Worm (Caenorhabditis elegans) whole organism, L4/young adult: Measurements from ENCODE around the gene cic-1.

ENCODE experiments used
- W03F9.2 ChIP-seq: fragments of 150-350 bp; optimal IDR thresholded peaks from 2 replicates; lab custom pipeline; 2014; ENCODE audit warnings: missing biosample characterization, missing genetic modification characterization
- dao-5 ChIP-seq: sonication (generic microtip); optimal IDR thresholded peaks from 2 replicates; lab custom pipeline; 2016; ENCODE audit warnings: missing genotype, missing genetic modification characterization, moderate library complexity, missing compliant biosample characterization
- him-1 ChIP-seq: sonication (generic microtip); optimal IDR thresholded peaks from 2 replicates; lab custom pipeline; 2016; ENCODE audit warnings: missing genotype, missing genetic modification reagents, missing genetic modification characterization, missing compliant biosample characterization

cic-1 gene

DNA sequence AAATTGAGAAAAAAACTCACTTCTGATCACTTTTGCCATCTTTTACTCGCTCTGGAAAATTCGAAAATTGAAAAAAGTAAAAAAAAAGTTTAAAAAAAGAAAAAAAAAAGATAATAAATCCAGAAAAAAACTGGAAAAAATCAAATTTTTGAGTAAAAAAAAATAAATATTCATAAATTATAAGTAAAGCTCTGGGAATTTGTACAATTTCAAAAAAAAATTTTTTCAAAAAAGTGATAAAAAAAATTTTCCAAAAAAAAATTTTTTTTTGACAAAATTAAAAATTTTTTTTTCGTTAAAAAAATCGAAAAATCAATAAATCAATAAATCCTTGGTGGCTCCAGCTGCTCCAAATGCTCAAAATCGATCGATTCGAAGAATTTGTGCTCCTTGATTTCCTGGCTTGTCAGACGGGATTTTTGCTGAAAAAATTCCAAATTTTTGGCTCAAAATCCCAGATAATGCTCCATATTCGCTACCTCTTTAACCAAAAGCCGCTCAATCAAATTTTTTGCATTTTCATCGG lies 10.0 kb upstream of the cic-1 start, which contains the start of gene mrpl-30:
Gene mrpl-30 (minus strand): TSS at position 51 of the 526 bp plus-strand sequence.
- no peak for TF ChIP-seq W03F9.2 (tag; lab: Kevin White, UChicago)
- TF ChIP-seq him-1, result no peak
- TF ChIP-seq dao-5 (tag; lab: Kevin White, UChicago), result no peak

DNA sequence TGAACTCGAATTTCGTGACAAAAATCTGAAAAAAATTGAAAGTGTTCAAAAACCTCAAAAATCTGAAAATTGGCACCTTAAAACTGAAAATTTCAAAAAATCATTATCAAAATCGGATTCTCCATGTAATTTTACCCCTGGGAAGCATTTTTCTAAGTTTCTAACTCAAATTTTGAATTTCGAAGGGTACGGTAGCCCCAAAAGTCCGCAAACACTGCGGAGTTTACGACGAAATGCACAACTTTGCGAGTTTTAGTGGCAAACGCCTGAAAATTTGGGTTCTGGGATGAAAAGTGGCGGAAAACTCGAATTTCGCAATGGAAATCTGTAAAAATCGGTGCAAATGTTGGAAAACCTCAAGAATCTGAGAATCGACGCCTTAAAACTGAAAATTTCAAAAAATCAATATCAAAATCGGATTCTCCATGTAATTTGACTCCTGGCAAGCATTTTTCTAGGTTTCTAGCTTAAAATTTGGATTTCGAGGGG lies 7.3 kb downstream of the cic-1 start:
- TF ChIP-seq dao-5 (tag; lab: Kevin White, UChicago), result no peak
- TF ChIP-seq him-1, result no peak
- no peak for TF ChIP-seq W03F9.2 (tag; lab: Kevin White, UChicago)

DNA sequence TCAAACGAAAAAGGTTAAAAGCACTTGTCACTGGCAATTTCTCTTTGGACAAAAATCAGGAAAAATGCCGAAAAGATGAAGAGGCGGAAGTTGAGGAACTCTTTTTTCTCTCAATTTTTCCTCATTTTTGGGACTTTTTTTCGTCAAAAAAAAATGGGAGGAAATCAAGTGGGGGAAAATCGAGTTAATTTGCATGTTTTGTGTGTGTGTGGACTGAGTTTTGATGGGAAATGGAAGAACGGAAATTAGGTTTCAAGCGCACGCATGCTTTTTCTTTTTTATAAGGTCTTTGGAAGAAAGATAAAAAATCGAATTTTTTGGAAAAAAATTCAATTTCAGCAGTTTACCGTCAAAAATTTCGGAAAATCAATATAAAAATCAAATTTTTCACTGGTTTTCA lies 9.3 kb downstream of the cic-1 start:
- TF ChIP-seq him-1, result no peak
- no peak for TF ChIP-seq W03F9.2 (tag; lab: Kevin White, UChicago)

DNA sequence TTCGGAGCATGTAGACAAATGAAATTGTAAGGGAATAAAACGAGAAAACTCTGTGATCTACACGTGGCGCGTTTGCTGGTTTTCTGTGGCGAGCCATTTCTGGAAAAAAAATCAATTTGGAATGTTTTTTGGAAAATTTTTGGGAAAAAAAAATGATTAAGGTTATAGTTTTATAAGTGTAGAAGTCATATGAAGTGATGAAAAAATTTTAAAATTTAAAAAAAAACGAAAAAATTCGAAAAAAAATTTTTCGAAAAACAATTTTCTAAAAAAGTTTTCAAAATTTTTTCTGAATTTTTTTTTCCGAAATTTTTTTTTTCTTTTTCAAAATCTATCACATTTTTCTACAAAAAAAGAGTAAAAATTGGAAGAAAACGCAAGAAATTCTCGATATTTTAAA lies 14.5 kb downstream of the cic-1 start, which contains the start of gene H14E04.3:
Gene H14E04.3 (minus strand): TSS at position 101 of the 400 bp plus-strand sequence.
- TF ChIP-seq him-1 (no peak), W03F9.2 (tag; lab: Kevin White, UChicago) (no peak), dao-5 (tag; lab: Kevin White, UChicago) (no peak)

DNA sequence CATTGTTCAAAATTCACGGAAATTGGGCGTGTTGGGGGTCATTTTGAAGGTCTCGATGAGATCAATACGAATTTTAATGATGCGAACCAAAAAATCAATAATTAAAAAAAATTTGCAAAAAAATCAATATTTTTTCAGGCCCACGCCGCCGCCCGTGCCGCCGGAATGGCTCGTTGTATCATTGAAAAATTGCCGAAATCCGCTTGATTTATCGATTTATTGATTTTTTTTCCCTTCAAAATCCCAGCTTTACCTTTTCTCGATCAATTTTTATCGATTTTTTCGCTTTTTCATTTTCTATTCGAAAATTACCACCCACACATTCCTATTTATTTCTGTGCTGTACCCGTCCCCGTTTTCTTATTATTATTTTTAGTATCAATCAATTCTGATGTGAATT lies 16.7 kb downstream of the cic-1 start:
- no peak for TF ChIP-seq dao-5 (tag; lab: Kevin White, UChicago)
- TF ChIP-seq him-1, result no peak
- TF ChIP-seq W03F9.2 (tag; lab: Kevin White, UChicago), result no peak

- no peak for TF ChIP-seq him-1
- TF ChIP-seq dao-5 (tag; lab: Kevin White, UChicago), result no peak
- TF ChIP-seq W03F9.2 (tag; lab: Kevin White, UChicago), result peak; percentile 44
These were observed 25.1 kb downstream of the cic-1 start, which contains the start of gene H14E04.2 for ce11 chrIII:2375918-2376317. Gene H14E04.2, plus strand, starts transcription at chrIII:2376193.

ce11 chrIII:2371864-2372263 lies 29.2 kb downstream of the cic-1 start, which contains the start of gene H04J21.1:
Gene H04J21.1, minus strand, starts transcription at chrIII:2371964.
- TF ChIP-seq dao-5 (tag; lab: Kevin White, UChicago), result no peak
- TF ChIP-seq him-1, result no peak
- no peak for TF ChIP-seq W03F9.2 (tag; lab: Kevin White, UChicago)

DNA sequence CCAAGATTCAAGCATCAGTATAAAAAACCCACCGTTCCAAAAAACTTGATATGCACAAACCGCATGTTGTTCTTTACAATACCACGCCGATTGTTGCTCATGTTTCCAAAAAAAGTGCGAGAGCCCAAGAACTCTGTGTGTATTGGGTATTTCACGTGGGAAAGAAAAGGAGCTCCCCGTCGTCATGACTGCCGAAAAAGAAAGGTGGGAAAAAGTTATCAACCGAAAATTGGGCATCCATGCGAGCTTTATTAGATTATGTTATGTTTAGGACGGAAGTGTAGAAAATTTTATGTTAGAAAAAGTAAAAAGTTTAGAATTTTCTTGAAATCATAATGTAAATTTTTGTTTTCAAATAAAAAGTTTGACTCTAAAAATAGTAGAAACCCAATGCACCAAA lies 32.6 kb downstream of the cic-1 start, which contains the start of gene H04J21.4:
Gene H04J21.4 (minus strand): TSS at position 101 of the 400 bp plus-strand sequence.
- TF ChIP-seq W03F9.2 (tag; lab: Kevin White, UChicago) (no peak), dao-5 (tag; lab: Kevin White, UChicago) (no peak), him-1 (no peak)

ce11 chrIII:2362648-2363047 lies 38.4 kb downstream of the cic-1 start, which contains the start of gene srd-69:
Gene srd-69, plus strand, starts transcription at chrIII:2362948.
- TF ChIP-seq dao-5 (tag; lab: Kevin White, UChicago) (no peak), him-1 (no peak), W03F9.2 (tag; lab: Kevin White, UChicago) (no peak)

DNA sequence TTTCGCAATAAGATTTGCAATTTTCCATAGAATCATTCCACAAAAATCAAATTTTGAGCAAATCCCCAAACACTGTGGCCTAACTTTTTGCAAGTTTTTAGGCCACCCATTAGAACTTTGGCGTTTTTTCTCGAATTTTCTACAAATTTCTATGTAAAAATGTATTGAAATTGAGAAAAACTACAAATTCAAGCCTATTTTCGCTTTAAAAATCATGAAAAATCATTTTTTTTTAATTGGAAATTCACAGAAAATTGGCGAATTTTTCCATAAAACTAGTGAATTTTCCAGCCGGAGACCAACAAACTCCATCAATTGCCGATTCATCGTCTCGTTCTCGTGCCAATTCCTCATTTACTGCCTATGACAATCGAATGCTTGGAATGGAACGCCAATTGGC lies 51.1 kb downstream of the cic-1 start:
- TF ChIP-seq W03F9.2 (tag; lab: Kevin White, UChicago) (no peak), him-1 (no peak), dao-5 (tag; lab: Kevin White, UChicago) (no peak)

DNA sequence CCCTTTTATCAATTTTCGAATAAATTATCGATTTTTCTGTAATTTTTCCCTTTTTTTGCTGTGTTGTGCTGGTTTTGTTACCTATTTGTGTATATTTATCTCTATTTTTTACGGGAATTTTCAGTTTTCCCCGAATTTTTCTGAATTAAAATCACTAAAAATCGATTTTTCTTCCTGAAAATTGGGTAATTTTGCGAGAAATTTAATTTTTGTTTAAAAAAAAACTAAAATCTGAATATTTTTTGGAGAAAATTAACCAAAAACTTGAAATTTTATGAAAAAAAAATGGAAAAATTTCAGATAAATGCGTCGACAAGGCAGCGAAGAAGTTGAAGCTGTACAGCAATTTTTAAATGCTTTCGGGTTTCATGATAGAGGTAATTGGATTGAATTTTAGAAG lies 53.7 kb downstream of the cic-1 start, which contains the start of gene gip-1:
Gene gip-1 (plus strand): TSS at position 301 of the 400 bp plus-strand sequence.
- TF ChIP-seq him-1 (no peak), W03F9.2 (tag; lab: Kevin White, UChicago) (no peak), dao-5 (tag; lab: Kevin White, UChicago) (no peak)
